Fruit fly (Drosophila melanogaster) whole organism: ENCODE results near the gene CG13639.

Experiments used
- CG8478 ChIP-seq: fragments of >200 bp; optimal IDR thresholded peaks from 2 replicates; lab custom pipeline; 2018; ENCODE audit warnings: inconsistent platforms
- Dll ChIP-seq: fragments of >200 bp; optimal IDR thresholded peaks from 2 replicates; lab custom pipeline; 2017
- psq ChIP-seq: fragments of >200 bp; optimal IDR thresholded peaks from 2 replicates; lab custom pipeline; 2017
- usp ChIP-seq: fragments of >200 bp; optimal IDR thresholded peaks from 2 replicates; lab custom pipeline; 2017; ENCODE audit warnings: missing biosample characterization, missing genetic modification characterization, mixed read lengths

dm6 chr3R:24857459-24857858 lies 2.7 kb downstream of the CG13639 start, which contains the start of gene CAH4:
- TF ChIP-seq psq (lab: Kevin White, UChicago) (no peak), CG8478 (lab: Kevin White, UChicago) (no peak), Dll (lab: Kevin White, UChicago) (no peak), usp (no peak)
